Worm (Caenorhabditis elegans) whole organism, L3 larva: ENCODE results near the gene dpy-18.

Experiments used
- ceh-82 ChIP-seq: fragments of 150-350 bp; optimal IDR thresholded peaks from 2 replicates; lab custom pipeline; 2014; ENCODE audit warnings: missing biosample characterization, missing genetic modification characterization
- elt-3 ChIP-seq, 3 experiments: fragments of 150-350 bp in 1 of 3; sonication (generic microtip) in 2 of 3; optimal IDR thresholded peaks; 2 replicates in 2 of 3; 4 replicates in 1 of 3; lab custom pipeline; 2014 to 2017; ENCODE audit warnings: missing biosample characterization in 3 of 3, missing genetic modification characterization in 3 of 3
- fkh-2 ChIP-seq: fragments of 150-350 bp; optimal IDR thresholded peaks from 2 replicates; lab custom pipeline; 2014; ENCODE audit warnings: missing biosample characterization, missing genetic modification reagents, missing genetic modification characterization
- nhr-76 ChIP-seq: fragments of 150-350 bp; sonication (generic microtip); optimal IDR thresholded peaks from 5 replicates; lab custom pipeline; 2014; ENCODE audit warnings: missing biosample characterization, missing genetic modification characterization
- unc-62 ChIP-seq: fragments of 150-350 bp; sonication (generic microtip); optimal IDR thresholded peaks from 4 replicates; lab custom pipeline; 2014; ENCODE audit warnings: missing biosample characterization, missing genetic modification reagents, missing genetic modification characterization

- TF ChIP-seq ceh-82 (tag; lab: Kevin White, UChicago) (no peak), elt-3 (tag; optimal IDR thresholded peaks at IDR 0.05; lab: Kevin White, UChicago) (no peak), unc-62 (GFP tag; lab: Kevin White, UChicago) (no peak), fkh-2 (tag; lab: Kevin White, UChicago) (no peak), nhr-76 (tag; lab: Kevin White, UChicago) (no peak)
Measured at ce11 chrIII:11357418-11357817, 20.4 kb downstream of the dpy-18 start.
